In the genomic region with DNA sequence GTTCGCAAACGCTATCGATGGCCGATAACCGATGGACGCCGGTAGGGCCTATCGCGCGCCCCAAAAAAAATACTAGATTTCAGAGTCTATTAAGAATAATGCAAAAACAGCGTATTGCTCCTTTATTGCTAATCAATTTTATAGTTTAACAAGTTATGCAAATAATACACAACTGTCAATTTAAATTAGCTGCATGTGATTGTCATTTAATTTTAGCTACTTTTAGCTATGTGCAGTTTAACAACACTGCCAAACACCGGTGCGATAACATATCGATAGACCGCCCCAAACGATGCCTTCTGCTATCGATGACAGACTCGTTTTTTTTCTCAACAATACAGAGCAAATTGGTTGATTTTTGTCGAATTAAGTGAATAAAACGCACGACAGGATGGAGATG, we compare ENCODE assay signal across 1 fruit fly cellular context.
TF ChIP-seq lines count a peak whose summit lies in the region.

A gene (minus strand): TSS at position 21 of the 400 bp plus-strand sequence.
A gene (plus strand): TSS at position 280 of the 400 bp plus-strand sequence.

TF ChIP-seq in whole organism, embryonic, 481 proteins besides CTCF, POLR2A, EP300 and RAD21 (continued from another document and continues in another):
- TF ChIP-seq CG5953 (GFP tag; IDR thresholded peaks at IDR 0.05; lab: Robert Waterston, UW), result no peak
- no peak for TF ChIP-seq Neu2 (GFP tag; optimal IDR thresholded peaks at IDR 0.05; lab: Kevin White, UChicago; ENCODE audit: borderline replicate concordance)
- no peak for TF ChIP-seq CG11695 (GFP tag; IDR thresholded peaks at IDR 0.05; lab: Robert Waterston, UW)
- TF ChIP-seq CG1602 (GFP tag; optimal IDR thresholded peaks at IDR 0.05; lab: Kevin White, UChicago), result no peak
- TF ChIP-seq klu (GFP tag; IDR thresholded peaks at IDR 0.05; lab: Robert Waterston, UW), result no peak
- TF ChIP-seq CG18764 (GFP tag; optimal IDR thresholded peaks at IDR 0.05; lab: Kevin White, UChicago), result peak; percentile 83
- no peak for TF ChIP-seq ara (GFP tag; IDR thresholded peaks at IDR 0.05; lab: Robert Waterston, UW)
- peak; percentile 64 for TF ChIP-seq Antp (GFP tag; optimal IDR thresholded peaks at IDR 0.05; lab: Kevin White, UChicago)
- TF ChIP-seq CG6654 (GFP tag; optimal IDR thresholded peaks at IDR 0.05; lab: Kevin White, UChicago), result no peak
- no peak for TF ChIP-seq jing (GFP tag; optimal IDR thresholded peaks at IDR 0.05; lab: Kevin White, UChicago)
- peak; percentile 55 for TF ChIP-seq CG1792 (GFP tag; optimal IDR thresholded peaks at IDR 0.05; lab: Kevin White, UChicago)
- TF ChIP-seq br (optimal IDR thresholded peaks at IDR 0.05; lab: Kevin White, UChicago), result no peak
- no peak for TF ChIP-seq jigr1 (GFP tag; IDR thresholded peaks at IDR 0.05; lab: Robert Waterston, UW)
- no peak for TF ChIP-seq cas (GFP tag; IDR thresholded peaks at IDR 0.05; lab: Robert Waterston, UW)
- TF ChIP-seq ems (GFP tag; optimal IDR thresholded peaks at IDR 0.05; lab: Kevin White, UChicago), result peak; percentile 22
- peak; percentile 69; the same call in 2 of the 3 replicates for TF ChIP-seq CG7963 (GFP tag; IDR thresholded peaks at IDR 0.05; lab: Robert Waterston, UW; ENCODE audit: partially characterized antibody)
- no peak for TF ChIP-seq CG14014 (GFP tag; IDR thresholded peaks at IDR 0.05; lab: Robert Waterston, UW)
- peak; percentile 33 for TF ChIP-seq grau (tag; optimal IDR thresholded peaks at IDR 0.05; lab: Kevin White, UChicago)
- TF ChIP-seq inv (GFP tag; IDR thresholded peaks at IDR 0.05; lab: Robert Waterston, UW; ENCODE audit: partially characterized antibody), result peak; percentile 82
- peak; percentile 95 for TF ChIP-seq Sin3A (optimal IDR thresholded peaks at IDR 0.05; lab: Kevin White, UChicago)
- TF ChIP-seq Xrp1 (GFP tag; IDR thresholded peaks at IDR 0.05; lab: Robert Waterston, UW), result 0 out of 2 replicates have a peak, but pooled peaks have one; percentile 7
- no peak for TF ChIP-seq psq (GFP tag; optimal IDR thresholded peaks at IDR 0.05; lab: Kevin White, UChicago)
- no peak for TF ChIP-seq wek (GFP tag; optimal IDR thresholded peaks at IDR 0.05; lab: Kevin White, UChicago)
- peak; percentile 53 for TF ChIP-seq Max (GFP tag; optimal IDR thresholded peaks at IDR 0.05; lab: Kevin White, UChicago)
- TF ChIP-seq CG17612 (GFP tag; IDR thresholded peaks at IDR 0.05; lab: Robert Waterston, UW), result no peak
- peak; percentile 66 for TF ChIP-seq CG12659 (GFP tag; optimal IDR thresholded peaks at IDR 0.05; lab: Kevin White, UChicago)
- TF ChIP-seq D (optimal IDR thresholded peaks at IDR 0.05; lab: Kevin White, UChicago), result no peak
- TF ChIP-seq D (GFP tag; optimal IDR thresholded peaks at IDR 0.05; lab: Kevin White, UChicago), result no peak
- no peak for TF ChIP-seq trh (GFP tag; optimal IDR thresholded peaks at IDR 0.05; lab: Kevin White, UChicago)
- peak; percentile 89 for TF ChIP-seq Ets65A (GFP tag; lab: Kevin White, UChicago)
- TF ChIP-seq CG11093 (GFP tag; IDR thresholded peaks at IDR 0.05; lab: Robert Waterston, UW), result no peak
- TF ChIP-seq Doc2 (GFP tag; IDR thresholded peaks at IDR 0.05; lab: Robert Waterston, UW), result no peak
- no peak for TF ChIP-seq CG16779 (GFP tag; IDR thresholded peaks at IDR 0.05; lab: Robert Waterston, UW)
- no peak for TF ChIP-seq kni (GFP tag; optimal IDR thresholded peaks at IDR 0.05; lab: Kevin White, UChicago)
- peak; percentile 59; the same call in 1 of the 3 replicates for TF ChIP-seq zen2 (GFP tag; IDR thresholded peaks at IDR 0.05; lab: Robert Waterston, UW; ENCODE audit: partially characterized antibody)
- no peak for TF ChIP-seq yki (optimal IDR thresholded peaks at IDR 0.05; lab: Kevin White, UChicago)
- no peak for TF ChIP-seq Awh (GFP tag; IDR thresholded peaks at IDR 0.05; lab: Robert Waterston, UW)
- TF ChIP-seq trem (tag; optimal IDR thresholded peaks at IDR 0.05; lab: Kevin White, UChicago), result peak; percentile 74
- no peak for TF ChIP-seq CG8924 (tag; optimal IDR thresholded peaks at IDR 0.05; lab: Kevin White, UChicago)
- peak; percentile 96 for TF ChIP-seq CG10267 (tag; optimal IDR thresholded peaks at IDR 0.05; lab: Kevin White, UChicago)
- peak; percentile 43 for TF ChIP-seq CG13775 (GFP tag; optimal IDR thresholded peaks at IDR 0.05; lab: Kevin White, UChicago)
- no peak for TF ChIP-seq nom (GFP tag; optimal IDR thresholded peaks at IDR 0.05; lab: Kevin White, UChicago)
- TF ChIP-seq CG2712 (tag; optimal IDR thresholded peaks at IDR 0.05; lab: Kevin White, UChicago), result no peak
- no peak for TF ChIP-seq C15 (GFP tag; IDR thresholded peaks at IDR 0.05; lab: Robert Waterston, UW)
- TF ChIP-seq eve (GFP tag; optimal IDR thresholded peaks at IDR 0.05; lab: Kevin White, UChicago), result no peak
- TF ChIP-seq Xbp1 (GFP tag; optimal IDR thresholded peaks at IDR 0.05; lab: Kevin White, UChicago), result peak; percentile 56
- peak; percentile 63 for TF ChIP-seq CG30403 (GFP tag; optimal IDR thresholded peaks at IDR 0.05; lab: Kevin White, UChicago)
- TF ChIP-seq Dfd (GFP tag; optimal IDR thresholded peaks at IDR 0.05; lab: Kevin White, UChicago), result no peak
- TF ChIP-seq CG15479 (GFP tag; optimal IDR thresholded peaks at IDR 0.05; lab: Kevin White, UChicago), result no peak
- TF ChIP-seq NfI (GFP tag; optimal IDR thresholded peaks at IDR 0.05; lab: Kevin White, UChicago), result peak; percentile 8
- no peak for TF ChIP-seq CG10959 (GFP tag; IDR thresholded peaks at IDR 0.05; lab: Robert Waterston, UW)
- TF ChIP-seq CG15514 (GFP tag; optimal IDR thresholded peaks at IDR 0.05; lab: Kevin White, UChicago), result peak; percentile 76
- no peak for TF ChIP-seq CG7987 (GFP tag; optimal IDR thresholded peaks at IDR 0.05; lab: Kevin White, UChicago)
- TF ChIP-seq CG31388 (GFP tag; optimal IDR thresholded peaks at IDR 0.05; lab: Kevin White, UChicago), result no peak
- TF ChIP-seq CG2875 (GFP tag; optimal IDR thresholded peaks at IDR 0.05; lab: Kevin White, UChicago), result no peak
- no peak for TF ChIP-seq CG10543 (GFP tag; optimal IDR thresholded peaks at IDR 0.05; lab: Kevin White, UChicago)
- TF ChIP-seq CG18599 (GFP tag; optimal IDR thresholded peaks at IDR 0.05; lab: Kevin White, UChicago), result peak; percentile 9
- TF ChIP-seq CG4854 (GFP tag; optimal IDR thresholded peaks at IDR 0.05; lab: Kevin White, UChicago), result no peak
- no peak for TF ChIP-seq CG2678 (tag; optimal IDR thresholded peaks at IDR 0.05; lab: Kevin White, UChicago)
- no peak for TF ChIP-seq Oaz (GFP tag; IDR thresholded peaks at IDR 0.05; lab: Robert Waterston, UW)
- peak; percentile 27 for TF ChIP-seq chn (GFP tag; optimal IDR thresholded peaks at IDR 0.05; lab: Kevin White, UChicago)
- TF ChIP-seq CG8478 (optimal IDR thresholded peaks at IDR 0.05; lab: Kevin White, UChicago), result no peak
- TF ChIP-seq CG16813 (GFP tag; IDR thresholded peaks at IDR 0.05; lab: Robert Waterston, UW; ENCODE audit: partially characterized antibody), result peak; percentile 88
- no peak for TF ChIP-seq lola (GFP tag; optimal IDR thresholded peaks at IDR 0.05; lab: Kevin White, UChicago)
- no peak for TF ChIP-seq fd3F (GFP tag; optimal IDR thresholded peaks at IDR 0.05; lab: Kevin White, UChicago)
- no peak for TF ChIP-seq H2.0 (GFP tag; IDR thresholded peaks at IDR 0.05; lab: Robert Waterston, UW)
- TF ChIP-seq Med (GFP tag; lab: Kevin White, UChicago), result peak; percentile 93
- no peak for TF ChIP-seq Mes4 (GFP tag; optimal IDR thresholded peaks at IDR 0.05; lab: Kevin White, UChicago)
- peak; percentile 49 for TF ChIP-seq pho (GFP tag; optimal IDR thresholded peaks at IDR 0.05; lab: Kevin White, UChicago)
- peak; percentile 58 for TF ChIP-seq dm (GFP tag; optimal IDR thresholded peaks at IDR 0.05; lab: Kevin White, UChicago)
- no peak for TF ChIP-seq CG43689 (GFP tag; IDR thresholded peaks at IDR 0.05; lab: Robert Waterston, UW)
- TF ChIP-seq schlank (tag; optimal IDR thresholded peaks at IDR 0.05; lab: Kevin White, UChicago), result no peak
- TF ChIP-seq gsb (GFP tag; IDR thresholded peaks at IDR 0.05; lab: Robert Waterston, UW), result no peak
- TF ChIP-seq sd (tag; optimal IDR thresholded peaks at IDR 0.05; lab: Kevin White, UChicago), result no peak
- TF ChIP-seq mld (GFP tag; IDR thresholded peaks at IDR 0.05; lab: Robert Waterston, UW; ENCODE audit: partially characterized antibody), result peak; percentile 75; the same call in 1 of the 3 replicates
- no peak for TF ChIP-seq Ada2b (GFP tag; IDR thresholded peaks at IDR 0.05; lab: Robert Waterston, UW)
- TF ChIP-seq Dip2 (GFP tag; IDR thresholded peaks at IDR 0.05; lab: Robert Waterston, UW), result no peak
- no peak for TF ChIP-seq Ravus (GFP tag; IDR thresholded peaks at IDR 0.05; lab: Robert Waterston, UW)
- no peak for TF ChIP-seq fd102C (GFP tag; optimal IDR thresholded peaks at IDR 0.05; lab: Kevin White, UChicago)
- TF ChIP-seq Bteb2 (GFP tag; optimal IDR thresholded peaks at IDR 0.05; lab: Kevin White, UChicago), result peak; percentile 42
- TF ChIP-seq Dref (GFP tag; IDR thresholded peaks at IDR 0.05; lab: Robert Waterston, UW), result peak; percentile 91
- peak; percentile 31 for TF ChIP-seq lbe (GFP tag; optimal IDR thresholded peaks at IDR 0.05; lab: Kevin White, UChicago)
- TF ChIP-seq gcm (GFP tag; optimal IDR thresholded peaks at IDR 0.05; lab: Kevin White, UChicago), result no peak
- no peak for TF ChIP-seq CG7357 (GFP tag; IDR thresholded peaks at IDR 0.05; lab: Robert Waterston, UW)
- peak; percentile 78 for TF ChIP-seq amos (GFP tag; IDR thresholded peaks at IDR 0.05; lab: Robert Waterston, UW; ENCODE audit: partially characterized antibody)
- TF ChIP-seq Chrac-16 (GFP tag; optimal IDR thresholded peaks at IDR 0.05; lab: Kevin White, UChicago), result peak; percentile 40
- no peak for TF ChIP-seq chm (GFP tag; IDR thresholded peaks at IDR 0.05; lab: Robert Waterston, UW)
- TF ChIP-seq ac (GFP tag; optimal IDR thresholded peaks at IDR 0.05; lab: Kevin White, UChicago), result no peak
- TF ChIP-seq CrebB (tag; optimal IDR thresholded peaks at IDR 0.05; lab: Kevin White, UChicago), result no peak
- peak; percentile 65 for TF ChIP-seq nmo (GFP tag; optimal IDR thresholded peaks at IDR 0.05; lab: Kevin White, UChicago)
- no peak for TF ChIP-seq CG9437 (GFP tag; optimal IDR thresholded peaks at IDR 0.05; lab: Kevin White, UChicago)
- peak; percentile 12 for TF ChIP-seq CG10209 (GFP tag; optimal IDR thresholded peaks at IDR 0.05; lab: Kevin White, UChicago)
- no peak for TF ChIP-seq CG4328 (GFP tag; optimal IDR thresholded peaks at IDR 0.05; lab: Kevin White, UChicago)
- no peak for TF ChIP-seq oc (tag; optimal IDR thresholded peaks at IDR 0.05; lab: Kevin White, UChicago)
- no peak for TF ChIP-seq CG8281 (tag; optimal IDR thresholded peaks at IDR 0.05; lab: Kevin White, UChicago)
- TF ChIP-seq stwl (tag; optimal IDR thresholded peaks at IDR 0.05; lab: Kevin White, UChicago), result peak; percentile 80
- no peak for TF ChIP-seq CG14965 (GFP tag; optimal IDR thresholded peaks at IDR 0.05; lab: Kevin White, UChicago; ENCODE audit: borderline replicate concordance)
- TF ChIP-seq fd96Cb (tag; optimal IDR thresholded peaks at IDR 0.05; lab: Kevin White, UChicago), result no peak
- no peak for TF ChIP-seq pita (GFP tag; optimal IDR thresholded peaks at IDR 0.05; lab: Kevin White, UChicago)
- TF ChIP-seq mam (GFP tag; optimal IDR thresholded peaks at IDR 0.05; lab: Kevin White, UChicago), result peak; percentile 70
- no peak for TF ChIP-seq CG7928 (GFP tag; optimal IDR thresholded peaks at IDR 0.05; lab: Kevin White, UChicago)
- TF ChIP-seq CG18011 (GFP tag; optimal IDR thresholded peaks at IDR 0.05; lab: Kevin White, UChicago), result peak; percentile 5
- no peak for TF ChIP-seq CG12071 (GFP tag; optimal IDR thresholded peaks at IDR 0.05; lab: Kevin White, UChicago)
- peak; percentile 74 for TF ChIP-seq CG2129 (GFP tag; IDR thresholded peaks at IDR 0.05; lab: Robert Waterston, UW; ENCODE audit: partially characterized antibody)
- no peak for TF ChIP-seq odd (GFP tag; optimal IDR thresholded peaks at IDR 0.05; lab: Kevin White, UChicago)
- TF ChIP-seq CG33213 (GFP tag; optimal IDR thresholded peaks at IDR 0.05; lab: Kevin White, UChicago), result peak; percentile 60
- TF ChIP-seq danr (GFP tag; IDR thresholded peaks at IDR 0.05; lab: Robert Waterston, UW), result no peak
- TF ChIP-seq cg (GFP tag; optimal IDR thresholded peaks at IDR 0.05; lab: Kevin White, UChicago), result no peak
- TF ChIP-seq CG17361 (GFP tag; IDR thresholded peaks at IDR 0.05; lab: Robert Waterston, UW), result no peak
- no peak for TF ChIP-seq sc (optimal IDR thresholded peaks at IDR 0.05; lab: Kevin White, UChicago)
- TF ChIP-seq sc (GFP tag; optimal IDR thresholded peaks at IDR 0.05; lab: Kevin White, UChicago), result no peak
- no peak for TF ChIP-seq CG2202 (tag; optimal IDR thresholded peaks at IDR 0.05; lab: Kevin White, UChicago)
- no peak for TF ChIP-seq MTF-1 (GFP tag; optimal IDR thresholded peaks at IDR 0.05; lab: Kevin White, UChicago; ENCODE audit: borderline replicate concordance)
- no peak for TF ChIP-seq CG4730 (GFP tag; IDR thresholded peaks at IDR 0.05; lab: Robert Waterston, UW)
- peak; percentile 47; the same call in 1 of the 2 replicates for TF ChIP-seq slbo (GFP tag; IDR thresholded peaks at IDR 0.05; lab: Robert Waterston, UW)
- no peak for TF ChIP-seq hth (optimal IDR thresholded peaks at IDR 0.05; lab: Kevin White, UChicago)
- TF ChIP-seq CG32772 (GFP tag; IDR thresholded peaks at IDR 0.05; lab: Robert Waterston, UW), result no peak; the same call in 1 of the 2 replicates
- peak; percentile 30 for TF ChIP-seq CG9609 (GFP tag; optimal IDR thresholded peaks at IDR 0.05; lab: Kevin White, UChicago)
- TF ChIP-seq CG9876 (GFP tag; optimal IDR thresholded peaks at IDR 0.05; lab: Kevin White, UChicago), result peak; percentile 40
- TF ChIP-seq az2 (GFP tag; optimal IDR thresholded peaks at IDR 0.05; lab: Kevin White, UChicago), result peak; percentile 34
- TF ChIP-seq CG8089 (GFP tag; optimal IDR thresholded peaks at IDR 0.05; lab: Kevin White, UChicago), result no peak
- no peak for TF ChIP-seq CG13123 (GFP tag; optimal IDR thresholded peaks at IDR 0.05; lab: Kevin White, UChicago)
- TF ChIP-seq Hr3 (GFP tag; optimal IDR thresholded peaks at IDR 0.05; lab: Kevin White, UChicago), result peak; percentile 11
- peak; percentile 92 for TF ChIP-seq sens (GFP tag; lab: Kevin White, UChicago)
- peak; percentile 32 for TF ChIP-seq Mad (GFP tag; optimal IDR thresholded peaks at IDR 0.05; lab: Kevin White, UChicago)
- no peak for TF ChIP-seq CG18262 (tag; optimal IDR thresholded peaks at IDR 0.05; lab: Kevin White, UChicago)
- TF ChIP-seq Atf3 (GFP tag; optimal IDR thresholded peaks at IDR 0.05; lab: Kevin White, UChicago), result no peak
- TF ChIP-seq Mrtf (GFP tag; IDR thresholded peaks at IDR 0.05; lab: Robert Waterston, UW), result no peak
- no peak for TF ChIP-seq pnt (GFP tag; optimal IDR thresholded peaks at IDR 0.05; lab: Kevin White, UChicago)
- no peak for TF ChIP-seq emc (GFP tag; optimal IDR thresholded peaks at IDR 0.05; lab: Kevin White, UChicago)
- peak in 1 of 2 experiments; percentile 5 for TF ChIP-seq crp (GFP tag; optimal IDR thresholded peaks at IDR 0.05; lab: Kevin White, UChicago)
